Worm (Caenorhabditis elegans): Measurements from ENCODE around the gene mrpl-45.

- TF ChIP-seq lin-35 (GFP tag; optimal IDR thresholded peaks at IDR 0.05), result no peak
- TF ChIP-seq lin-14 (GFP tag; optimal IDR thresholded peaks at IDR 0.05), result no peak
- no peak for TF ChIP-seq nhr-90 (tag; optimal IDR thresholded peaks at IDR 0.05; ENCODE audit: poor library complexity)
- no peak for TF ChIP-seq efl-3 (GFP tag; optimal IDR thresholded peaks at IDR 0.05)
- no peak for TF ChIP-seq ceh-82 (tag; optimal IDR thresholded peaks at IDR 0.05)
- TF ChIP-seq pqm-1 (tag; optimal IDR thresholded peaks at IDR 0.05), result no peak
- TF ChIP-seq nhr-11 (tag; optimal IDR thresholded peaks at IDR 0.05), result no peak
- no peak for TF ChIP-seq pax-3 (tag; optimal IDR thresholded peaks at IDR 0.05)
- TF ChIP-seq zag-1 (tag; optimal IDR thresholded peaks at IDR 0.05), result no peak
- TF ChIP-seq elt-3 (tag; optimal IDR thresholded peaks at IDR 0.05), result no peak
- TF ChIP-seq ztf-11 (tag; optimal IDR thresholded peaks at IDR 0.05), result no peak
- TF ChIP-seq ama-1 (optimal IDR thresholded peaks at IDR 0.05), result no peak
- TF ChIP-seq nhr-77 (tag; optimal IDR thresholded peaks at IDR 0.05), result no peak
Observed at ce11 chrIII:1161946-1162345, 39.9 kb downstream of the mrpl-45 start.
